Worm (Caenorhabditis elegans) whole organism, L4 larva: ENCODE data around the gene C54E4.12.

Source experiments
- lin-13 ChIP-seq: fragments of 150-350 bp; optimal IDR thresholded peaks from 2 replicates; lab custom pipeline; 2014; ENCODE audit warnings: missing biosample characterization, missing genetic modification reagents, missing genetic modification characterization
- nhr-48 ChIP-seq: sonication (generic microtip); optimal IDR thresholded peaks from 2 replicates; lab custom pipeline; 2016; ENCODE audit warnings: mild to moderate bottlenecking, missing genetic modification characterization, missing compliant biosample characterization
- snpc-4 ChIP-seq: fragments of 150-350 bp; optimal IDR thresholded peaks from 2 replicates; lab custom pipeline; 2014; ENCODE audit warnings: missing biosample characterization, missing genetic modification characterization
- tag-97 ChIP-seq: fragments of 200-800 bp; sonication (Bioruptor generic); IDR thresholded peaks from 2 replicates; pipeline ENCODE4 v1.3.6; 2022; ENCODE audit warnings: missing genetic modification characterization, missing compliant biosample characterization
- unc-62 ChIP-seq, 3 experiments: fragments of 150-350 bp in 1 of 3; sonication (generic microtip); optimal IDR thresholded peaks in 2 of 3; peaks in 1 of 3; 1 replicate in 1 of 3; 2 replicates in 2 of 3; lab custom pipeline; 2014 to 2017; ENCODE audit warnings: missing biosample characterization in 3 of 3, missing genetic modification characterization in 3 of 3, missing genetic modification reagents in 3 of 3, missing genotype in 1 of 3

ce11 chrIV:2128761-2129160, 11.7 kb downstream of the C54E4.12 start, which contains the start of gene grl-20:
- TF ChIP-seq snpc-4 (no peak), unc-62 (GFP tag; optimal IDR thresholded peaks at IDR 0.05 in 1 of 2; lab: Kevin White, UChicago) (peak in 1 of 2 experiments; percentile 27), unc-62 (tag; optimal IDR thresholded peaks at IDR 0.05; lab: Kevin White, UChicago) (no peak), nhr-48 (tag; lab: Kevin White, UChicago) (no peak), tag-97 (no peak), lin-13 (GFP tag; lab: Kevin White, UChicago) (no peak)
